Fruit fly (Drosophila melanogaster) whole organism, pupa: ENCODE measurements around the gene Drs.
A peak's percentile ranks its signal among the peaks of the same experiment; 100 is the strongest.

Source experiments
- CG10348 ChIP-seq: fragments of 200-800 bp; sonication (Bioruptor generic); IDR thresholded peaks from 2 replicates; pipeline ENCODE4 v1.3.6; 2022; ENCODE audit warnings: missing biosample characterization, missing genetic modification characterization
- CG12605 ChIP-seq: fragments of 200-800 bp; sonication (Bioruptor generic); IDR thresholded peaks from 2 replicates; pipeline ENCODE4 v1.3.6; 2022; ENCODE audit warnings: missing biosample characterization, missing genetic modification characterization
- CG13204 ChIP-seq: fragments of 200-800 bp; sonication (Bioruptor generic); optimal IDR thresholded peaks from 2 replicates; lab custom pipeline; 2018; ENCODE audit warnings: missing biosample characterization, mild to moderate bottlenecking, missing genetic modification characterization, moderate library complexity
- CG14655 ChIP-seq: fragments of 200-800 bp; sonication (Bioruptor generic); optimal IDR thresholded peaks from 3 replicates; lab custom pipeline; 2017; ENCODE audit warnings: mild to moderate bottlenecking, missing biosample characterization, missing genetic modification reagents, missing genetic modification characterization
- CG15710 ChIP-seq: fragments of 200-800 bp; sonication (Bioruptor generic); optimal IDR thresholded peaks from 2 replicates; lab custom pipeline; 2018; ENCODE audit warnings: missing biosample characterization, mild to moderate bottlenecking, missing genetic modification characterization, moderate library complexity
- CG17806 ChIP-seq: fragments of 200-800 bp; sonication (Bioruptor generic); optimal IDR thresholded peaks from 2 replicates; lab custom pipeline; 2018; ENCODE audit warnings: missing biosample characterization, mild to moderate bottlenecking, missing genetic modification characterization, moderate library complexity
- CG32121 ChIP-seq: fragments of 200-800 bp; sonication (Bioruptor generic); IDR thresholded peaks from 2 replicates; pipeline ENCODE4 v1.3.6; 2022; ENCODE audit warnings: missing biosample characterization, missing genetic modification characterization
- CG34367 ChIP-seq: fragments of 200-800 bp; sonication (Bioruptor generic); optimal IDR thresholded peaks from 2 replicates; lab custom pipeline; 2018; ENCODE audit warnings: missing biosample characterization, mild to moderate bottlenecking, missing genetic modification characterization
- CG4496 ChIP-seq: fragments of 200-800 bp; sonication (Bioruptor generic); IDR thresholded peaks from 3 replicates; pipeline ENCODE4 v1.3.6; 2022; ENCODE audit warnings: missing biosample characterization, missing genetic modification characterization
- CG8159 ChIP-seq: fragments of 200-800 bp; sonication (Bioruptor generic); optimal IDR thresholded peaks from 3 replicates; lab custom pipeline; 2018; ENCODE audit warnings: missing biosample characterization, mild to moderate bottlenecking, missing genetic modification characterization, moderate library complexity
- CG8301 ChIP-seq: fragments of 200-800 bp; sonication (Bioruptor generic); optimal IDR thresholded peaks from 2 replicates; lab custom pipeline; 2018; ENCODE audit warnings: missing biosample characterization, mild to moderate bottlenecking, missing genetic modification characterization
- CG9948 ChIP-seq: fragments of 200-800 bp; sonication (Bioruptor generic); optimal IDR thresholded peaks from 2 replicates; lab custom pipeline; 2018; ENCODE audit warnings: missing biosample characterization, mild to moderate bottlenecking, missing genetic modification characterization, moderate library complexity
- D1 ChIP-seq: fragments of 200-800 bp; sonication (Bioruptor generic); optimal IDR thresholded peaks from 2 replicates; lab custom pipeline; 2018; ENCODE audit warnings: missing biosample characterization, mild to moderate bottlenecking, missing genetic modification characterization, moderate library complexity
- EcR ChIP-seq: fragments of 200-800 bp; sonication (Bioruptor generic); optimal IDR thresholded peaks from 3 replicates; lab custom pipeline; 2019; ENCODE audit warnings: missing biosample characterization, missing genetic modification characterization, mild to moderate bottlenecking, moderate library complexity, missing genetic modification reagents
- Ets98B ChIP-seq: fragments of 200-800 bp; sonication (Bioruptor generic); IDR thresholded peaks from 2 replicates; pipeline ENCODE4 v1.3.6; 2022; ENCODE audit warnings: missing biosample characterization, missing genetic modification characterization
- Pif1A ChIP-seq: fragments of 200-800 bp; sonication (Bioruptor generic); optimal IDR thresholded peaks from 3 replicates; lab custom pipeline; 2016; ENCODE audit warnings: missing biosample characterization, missing genetic modification characterization
- Pif1B ChIP-seq: fragments of 200-800 bp; sonication (Bioruptor generic); optimal IDR thresholded peaks from 3 replicates; lab custom pipeline; 2016; ENCODE audit warnings: missing biosample characterization, missing genetic modification characterization
- Snoo ChIP-seq: fragments of 200-800 bp; sonication (Bioruptor generic); optimal IDR thresholded peaks from 3 replicates; lab custom pipeline; 2017; ENCODE audit warnings: missing biosample characterization, mild to moderate bottlenecking, missing genetic modification characterization, inconsistent platforms
- fd96Ca ChIP-seq: fragments of 200-800 bp; sonication (Bioruptor generic); IDR thresholded peaks from 3 replicates; pipeline ENCODE4 v1.3.6; 2022; ENCODE audit warnings: missing biosample characterization, missing genetic modification characterization
- gl ChIP-seq: fragments of 200-800 bp; sonication (Bioruptor generic); optimal IDR thresholded peaks from 2 replicates; lab custom pipeline; 2018; ENCODE audit warnings: missing biosample characterization, mild to moderate bottlenecking, missing genetic modification characterization
- rn ChIP-seq: fragments of 200-800 bp; sonication (Bioruptor generic); IDR thresholded peaks from 2 replicates; pipeline ENCODE4 v1.3.6; 2022; ENCODE audit warnings: missing biosample characterization, missing genetic modification characterization

Gene Drs

dm6 chr3L:3381869-3382488, 12.6 kb downstream of the Drs start:
- no peak for TF ChIP-seq gl (tag; lab: Kevin White, UChicago)
- TF ChIP-seq CG10348 (GFP tag; lab: Robert Waterston, UW): 0 out of 2 replicates have a peak, but pooled peaks have one; percentile 31
- TF ChIP-seq CG32121 (GFP tag; lab: Robert Waterston, UW): peak; percentile 71
- TF ChIP-seq D1 (tag; lab: Kevin White, UChicago): no peak
- TF ChIP-seq CG8301 (tag; lab: Kevin White, UChicago): peak; percentile 30
- TF ChIP-seq EcR: no peak
- TF ChIP-seq CG14655 (GFP tag; lab: Kevin White, UChicago): peak; percentile 13
- TF ChIP-seq fd96Ca (GFP tag; lab: Robert Waterston, UW): no peak; the same call in 2 of the 3 replicates
- 0 out of 2 replicates have a peak, but pooled peaks have one; percentile 52 for TF ChIP-seq CG12605 (GFP tag; lab: Robert Waterston, UW)
- peak; percentile 41; the same call in 1 of the 2 replicates for TF ChIP-seq rn (GFP tag; lab: Robert Waterston, UW)
- TF ChIP-seq CG34367 (tag; lab: Kevin White, UChicago): no peak
- TF ChIP-seq CG13204 (GFP tag; lab: Kevin White, UChicago): no peak
- TF ChIP-seq CG4496: peak; percentile 74
- peak; percentile 69 for TF ChIP-seq Ets98B (GFP tag; lab: Robert Waterston, UW)
- no peak for TF ChIP-seq CG9948 (tag; lab: Kevin White, UChicago)

DNA sequence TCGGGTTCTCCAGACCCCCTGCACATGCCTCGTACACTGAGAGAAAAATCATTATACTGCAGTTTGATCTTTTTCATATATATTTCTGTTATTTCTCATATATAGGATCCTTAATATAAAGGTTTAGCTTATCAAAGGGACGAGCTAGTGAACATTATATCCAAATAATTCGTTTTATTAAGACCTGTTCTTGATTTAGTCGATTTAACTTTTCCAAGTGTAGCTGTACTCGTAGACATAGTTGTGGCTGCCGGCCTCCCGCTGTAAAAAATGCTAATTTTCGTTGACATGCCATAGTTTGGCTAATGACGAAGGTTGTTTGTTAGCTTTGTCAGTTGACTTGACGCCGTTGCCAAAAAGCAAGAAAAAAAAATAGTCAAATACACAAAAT, 13.1 kb downstream of the Drs start:
- peak; percentile 72 for TF ChIP-seq Ets98B (GFP tag; lab: Robert Waterston, UW)
- no peak for TF ChIP-seq EcR
- peak; percentile 54 for TF ChIP-seq CG15710
- no peak for TF ChIP-seq gl (tag; lab: Kevin White, UChicago)
- TF ChIP-seq fd96Ca (GFP tag; lab: Robert Waterston, UW): peak; percentile 44; the same call in 2 of the 3 replicates
- TF ChIP-seq CG12605 (GFP tag; lab: Robert Waterston, UW): peak; percentile 70
- TF ChIP-seq CG13204 (GFP tag; lab: Kevin White, UChicago): no peak
- TF ChIP-seq CG8159: peak; percentile 69
- TF ChIP-seq CG14655 (GFP tag; lab: Kevin White, UChicago): peak; percentile 65
- 0 out of 2 replicates have a peak, but pooled peaks have one; percentile 33 for TF ChIP-seq CG10348 (GFP tag; lab: Robert Waterston, UW)
- peak; percentile 11 for TF ChIP-seq Pif1B (GFP tag; lab: Kevin White, UChicago)
- TF ChIP-seq CG9948 (tag; lab: Kevin White, UChicago): peak; percentile 58
- peak; percentile 45 for TF ChIP-seq CG34367 (tag; lab: Kevin White, UChicago)
- TF ChIP-seq CG8301 (tag; lab: Kevin White, UChicago): peak; percentile 79
- no peak for TF ChIP-seq Snoo (tag; lab: Kevin White, UChicago)
- no peak for TF ChIP-seq rn (GFP tag; lab: Robert Waterston, UW)
- TF ChIP-seq CG32121 (GFP tag; lab: Robert Waterston, UW): peak; percentile 56
- TF ChIP-seq CG4496: peak; percentile 83
- TF ChIP-seq Pif1A: peak; percentile 34
- TF ChIP-seq CG17806: peak; percentile 57
- no peak for TF ChIP-seq D1 (tag; lab: Kevin White, UChicago)

dm6 chr3L:3383965-3384595, 14.7 kb downstream of the Drs start:
- no peak for TF ChIP-seq CG34367 (tag; lab: Kevin White, UChicago)
- TF ChIP-seq Pif1A: no peak
- TF ChIP-seq CG12605 (GFP tag; lab: Robert Waterston, UW): peak; percentile 28; the same call in 1 of the 2 replicates
- peak; percentile 58 for TF ChIP-seq CG13204 (GFP tag; lab: Kevin White, UChicago)
- peak; percentile 87 for TF ChIP-seq EcR

DNA sequence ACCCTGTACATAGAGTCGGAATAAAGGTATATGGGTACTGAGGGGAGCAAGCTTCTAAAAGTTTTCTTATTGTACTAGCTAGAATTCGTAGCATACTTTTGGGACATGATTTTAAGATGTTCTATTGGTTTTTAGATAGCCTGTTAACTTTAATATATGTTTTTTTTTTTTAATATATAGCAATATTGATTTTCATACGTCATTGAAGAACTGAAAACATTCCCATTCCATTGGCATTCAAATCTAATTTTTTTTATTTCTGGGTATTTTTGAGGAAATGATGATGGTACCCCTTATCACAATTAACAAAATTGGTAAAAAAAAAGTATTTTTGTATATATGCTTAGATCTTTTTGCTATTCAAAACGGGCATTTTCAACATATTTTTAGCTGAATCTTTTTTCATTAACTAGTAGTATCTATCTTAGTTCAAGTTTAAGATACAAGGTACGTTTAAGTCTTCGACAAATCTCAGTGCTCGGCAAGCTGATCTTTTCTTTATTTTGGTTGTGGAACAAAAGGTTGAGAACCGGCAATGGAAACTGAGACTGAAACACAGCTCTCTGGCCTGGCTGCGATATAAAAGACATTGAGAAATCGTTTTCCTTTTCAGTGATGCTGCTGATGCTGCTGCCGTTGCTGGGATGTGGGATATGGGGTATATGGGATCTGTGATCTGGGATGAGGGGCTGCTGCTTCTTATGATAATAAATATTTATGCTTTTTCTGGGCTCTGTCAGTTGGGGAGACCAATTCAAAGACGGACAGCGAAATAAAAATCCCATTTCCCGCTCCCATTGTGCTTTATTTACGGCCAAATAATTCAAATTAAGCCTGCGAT, 15.5 kb downstream of the Drs start:
- peak; percentile 60 for TF ChIP-seq CG4496
- TF ChIP-seq CG15710: peak; percentile 56
- TF ChIP-seq rn (GFP tag; lab: Robert Waterston, UW): no peak; the same call in 1 of the 2 replicates
- peak; percentile 38; the same call in 1 of the 2 replicates for TF ChIP-seq Ets98B (GFP tag; lab: Robert Waterston, UW)
- TF ChIP-seq CG13204 (GFP tag; lab: Kevin White, UChicago): peak; percentile 10
- peak; percentile 37 for TF ChIP-seq CG8301 (tag; lab: Kevin White, UChicago)
- TF ChIP-seq CG32121 (GFP tag; lab: Robert Waterston, UW): no peak
- TF ChIP-seq CG8159: peak; percentile 77
- peak; percentile 60 for TF ChIP-seq CG17806
- no peak for TF ChIP-seq D1 (tag; lab: Kevin White, UChicago)
- TF ChIP-seq CG9948 (tag; lab: Kevin White, UChicago): peak; percentile 54
- TF ChIP-seq Pif1A: peak; percentile 49
- peak; percentile 75 for TF ChIP-seq Snoo (tag; lab: Kevin White, UChicago)
- TF ChIP-seq CG12605 (GFP tag; lab: Robert Waterston, UW): no peak
- no peak for TF ChIP-seq CG34367 (tag; lab: Kevin White, UChicago)
- TF ChIP-seq EcR: peak; percentile 83
- no peak for TF ChIP-seq CG10348 (GFP tag; lab: Robert Waterston, UW)
- TF ChIP-seq fd96Ca (GFP tag; lab: Robert Waterston, UW): 0 out of 3 replicates have a peak, but pooled peaks have one; percentile 25
- no peak for TF ChIP-seq gl (tag; lab: Kevin White, UChicago)
- TF ChIP-seq Pif1B (GFP tag; lab: Kevin White, UChicago): peak; percentile 21
- peak; percentile 79 for TF ChIP-seq CG14655 (GFP tag; lab: Kevin White, UChicago)
